Worm (Caenorhabditis elegans) whole organism, L1 larva: ENCODE data around the gene fdgt-2.

ENCODE experiments used
- ama-1 ChIP-seq: fragments of 150-350 bp; optimal IDR thresholded peaks from 2 replicates; lab custom pipeline; 2014
- blmp-1 ChIP-seq: fragments of 150-350 bp; optimal IDR thresholded peaks from 2 replicates; lab custom pipeline; 2014; ENCODE audit warnings: missing biosample characterization, missing genetic modification characterization
- hpl-2 ChIP-seq: fragments of 150-350 bp; optimal IDR thresholded peaks from 2 replicates; lab custom pipeline; 2014; ENCODE audit warnings: missing biosample characterization, missing genetic modification reagents, missing genetic modification characterization

ce11 chrII:8404748-8405147 lies 12.7 kb upstream of the fdgt-2 start, which contains the start of gene skpo-1:
- TF ChIP-seq blmp-1 (tag; lab: Kevin White, UChicago) (no peak), ama-1 (lab: Kevin White, UChicago) (no peak), hpl-2 (GFP tag; lab: Kevin White, UChicago) (no peak)
